Worm (Caenorhabditis elegans) whole organism, L3 larva: Measurements from ENCODE around the gene phat-8.

ENCODE experiments used
- R02D3.7 ChIP-seq: fragments of 150-350 bp; optimal IDR thresholded peaks from 2 replicates; lab custom pipeline; 2014; ENCODE audit warnings: missing biosample characterization, missing genetic modification characterization
- ZK546.5 ChIP-seq: sonication (generic microtip); optimal IDR thresholded peaks from 2 replicates; lab custom pipeline; 2017; ENCODE audit warnings: missing biosample characterization, missing genetic modification characterization
- aly-2 ChIP-seq: fragments of 150-350 bp; optimal IDR thresholded peaks from 2 replicates; lab custom pipeline; 2014; ENCODE audit warnings: missing biosample characterization, missing genetic modification characterization
- ama-1 ChIP-seq: fragments of 150-350 bp; optimal IDR thresholded peaks from 2 replicates; lab custom pipeline; 2018
- ceh-16 ChIP-seq: sonication (generic microtip); optimal IDR thresholded peaks from 2 replicates; lab custom pipeline; 2017; ENCODE audit warnings: missing biosample characterization, missing genetic modification characterization
- ceh-28 ChIP-seq: fragments of 150-350 bp; optimal IDR thresholded peaks from 2 replicates; lab custom pipeline; 2014; ENCODE audit warnings: missing biosample characterization, missing genetic modification reagents, missing genetic modification characterization
- ceh-82 ChIP-seq: fragments of 150-350 bp; optimal IDR thresholded peaks from 2 replicates; lab custom pipeline; 2014; ENCODE audit warnings: missing biosample characterization, missing genetic modification characterization
- ceh-9 ChIP-seq: sonication (generic microtip); optimal IDR thresholded peaks from 2 replicates; lab custom pipeline; 2018; ENCODE audit warnings: missing biosample characterization, missing genetic modification characterization
- daf-12 ChIP-seq: fragments of 150-350 bp; optimal IDR thresholded peaks from 2 replicates; lab custom pipeline; 2014; ENCODE audit warnings: missing biosample characterization, missing genetic modification reagents, missing genetic modification characterization
- egl-27 ChIP-seq: sonication (generic microtip); optimal IDR thresholded peaks from 4 replicates; lab custom pipeline; 2017; ENCODE audit warnings: missing biosample characterization, missing genetic modification reagents, missing genetic modification characterization
- egl-5 ChIP-seq: fragments of 150-350 bp; optimal IDR thresholded peaks from 2 replicates; lab custom pipeline; 2017; ENCODE audit warnings: missing biosample characterization, missing genetic modification reagents, missing genetic modification characterization, inconsistent platforms
- elt-1 ChIP-seq: fragments of 150-350 bp; optimal IDR thresholded peaks from 2 replicates; lab custom pipeline; 2014; ENCODE audit warnings: missing biosample characterization, missing genetic modification characterization
- eor-1 ChIP-seq, 2 experiments: fragments of 150-350 bp; optimal IDR thresholded peaks; 2 replicates each; lab custom pipeline; 2014 to 2018; ENCODE audit warnings: missing biosample characterization in 2 of 2, missing genetic modification characterization in 2 of 2
- fkh-10 ChIP-seq: sonication (generic microtip); optimal IDR thresholded peaks from 2 replicates; lab custom pipeline; 2017; ENCODE audit warnings: missing biosample characterization, missing genetic modification reagents, missing genetic modification characterization
- fkh-2 ChIP-seq: fragments of 150-350 bp; optimal IDR thresholded peaks from 2 replicates; lab custom pipeline; 2014; ENCODE audit warnings: missing biosample characterization, missing genetic modification reagents, missing genetic modification characterization
- fos-1 ChIP-seq: fragments of 150-350 bp; optimal IDR thresholded peaks from 2 replicates; lab custom pipeline; 2014; ENCODE audit warnings: missing biosample characterization, missing genetic modification characterization
- hmg-11 ChIP-seq: sonication (generic microtip); optimal IDR thresholded peaks from 2 replicates; lab custom pipeline; 2016; ENCODE audit warnings: missing genetic modification characterization, missing compliant biosample characterization
- jun-1 ChIP-seq: fragments of 150-350 bp; optimal IDR thresholded peaks from 2 replicates; lab custom pipeline; 2014; ENCODE audit warnings: missing biosample characterization, missing genetic modification reagents, missing genetic modification characterization
- lin-15B ChIP-seq: fragments of 150-350 bp; optimal IDR thresholded peaks from 2 replicates; lab custom pipeline; 2014; ENCODE audit warnings: missing biosample characterization, missing genetic modification characterization
- lsy-12 ChIP-seq: sonication (generic microtip); optimal IDR thresholded peaks from 2 replicates; lab custom pipeline; 2016; ENCODE audit warnings: mild to moderate bottlenecking, missing genetic modification characterization, missing compliant biosample characterization
- mml-1 ChIP-seq: fragments of 150-350 bp; sonication (generic microtip); optimal IDR thresholded peaks from 3 replicates; lab custom pipeline; 2014; ENCODE audit warnings: missing biosample characterization, missing genetic modification characterization
- nfya-1 ChIP-seq: sonication (generic microtip); optimal IDR thresholded peaks from 2 replicates; lab custom pipeline; 2017; ENCODE audit warnings: missing genetic modification characterization, mild to moderate bottlenecking, missing compliant biosample characterization, antibody characterized with exemption, moderate library complexity; ENCODE audit not compliant: insufficient read depth
- nhr-11 ChIP-seq: fragments of 150-350 bp; optimal IDR thresholded peaks from 2 replicates; lab custom pipeline; 2014; ENCODE audit warnings: missing biosample characterization, missing genetic modification characterization
- nhr-23 ChIP-seq: fragments of 150-350 bp; optimal IDR thresholded peaks from 2 replicates; lab custom pipeline; 2014; ENCODE audit warnings: missing biosample characterization, missing genetic modification reagents, missing genetic modification characterization
- nhr-237 ChIP-seq: fragments of 150-350 bp; optimal IDR thresholded peaks from 2 replicates; lab custom pipeline; 2014; ENCODE audit warnings: missing biosample characterization, missing genetic modification characterization
- nhr-25 ChIP-seq: sonication (generic microtip); optimal IDR thresholded peaks from 2 replicates; lab custom pipeline; 2017; ENCODE audit warnings: missing biosample characterization, missing genetic modification characterization
- nhr-28 ChIP-seq: fragments of 150-350 bp; optimal IDR thresholded peaks from 2 replicates; lab custom pipeline; 2014; ENCODE audit warnings: missing biosample characterization, missing genetic modification characterization
- nhr-43 ChIP-seq: sonication (generic microtip); optimal IDR thresholded peaks from 2 replicates; lab custom pipeline; 2016; ENCODE audit warnings: mild to moderate bottlenecking, missing genetic modification characterization, missing compliant biosample characterization; ENCODE audit not compliant: poor library complexity, severe bottlenecking
- nhr-67 ChIP-seq: fragments of 150-350 bp; optimal IDR thresholded peaks from 2 replicates; lab custom pipeline; 2014; ENCODE audit warnings: missing biosample characterization, missing genetic modification characterization
- nhr-76 ChIP-seq: fragments of 150-350 bp; sonication (generic microtip); optimal IDR thresholded peaks from 5 replicates; lab custom pipeline; 2014; ENCODE audit warnings: missing biosample characterization, missing genetic modification characterization
- nhr-77 ChIP-seq: fragments of 150-350 bp; optimal IDR thresholded peaks from 2 replicates; lab custom pipeline; 2014; ENCODE audit warnings: missing biosample characterization, missing genetic modification characterization
- pqm-1 ChIP-seq: fragments of 150-350 bp; optimal IDR thresholded peaks from 2 replicates; lab custom pipeline; 2017; ENCODE audit warnings: missing biosample characterization, missing genetic modification characterization, inconsistent platforms
- sea-2 ChIP-seq: fragments of 150-350 bp; sonication (generic microtip); optimal IDR thresholded peaks from 4 replicates; lab custom pipeline; 2014; ENCODE audit warnings: missing biosample characterization, missing genetic modification reagents, missing genetic modification characterization
- skn-1 ChIP-seq: fragments of 150-350 bp; optimal IDR thresholded peaks from 2 replicates; lab custom pipeline; 2014; ENCODE audit warnings: missing biosample characterization, missing genetic modification characterization
- snpc-4 ChIP-seq: fragments of 150-350 bp; optimal IDR thresholded peaks from 2 replicates; lab custom pipeline; 2014; ENCODE audit warnings: missing biosample characterization, missing genetic modification characterization
- tbx-2 ChIP-seq: sonication (generic microtip); optimal IDR thresholded peaks from 2 replicates; lab custom pipeline; 2016; ENCODE audit warnings: mild to moderate bottlenecking, missing genetic modification characterization, missing compliant biosample characterization
- unc-39 ChIP-seq: sonication (generic microtip); optimal IDR thresholded peaks from 4 replicates; lab custom pipeline; 2017; ENCODE audit warnings: missing biosample characterization, missing genetic modification characterization
- unc-62 ChIP-seq: fragments of 150-350 bp; sonication (generic microtip); optimal IDR thresholded peaks from 4 replicates; lab custom pipeline; 2014; ENCODE audit warnings: missing biosample characterization, missing genetic modification reagents, missing genetic modification characterization
- zag-1 ChIP-seq: fragments of 150-350 bp; optimal IDR thresholded peaks from 2 replicates; lab custom pipeline; 2014; ENCODE audit warnings: missing biosample characterization, missing genetic modification characterization
- ztf-4 ChIP-seq: fragments of 150-350 bp; optimal IDR thresholded peaks from 2 replicates; lab custom pipeline; 2014; ENCODE audit warnings: missing biosample characterization, missing genetic modification characterization

The phat-8 gene

ce11 chrII:12480811-12481210 lies 9.2 kb downstream of the phat-8 start, which contains the start of gene arrd-9:
TSS of gene arrd-9 (minus strand) at chrII:12480911.
- TF ChIP-seq nhr-28 (tag; lab: Kevin White, UChicago): no peak
- no peak for TF ChIP-seq fkh-2 (tag; lab: Kevin White, UChicago)
- no peak for TF ChIP-seq ceh-9 (tag; lab: Kevin White, UChicago)
- TF ChIP-seq ZK546.5 (tag; lab: Kevin White, UChicago): no peak
- TF ChIP-seq fkh-10 (GFP tag; lab: Kevin White, UChicago): no peak
- TF ChIP-seq ceh-16 (tag; lab: Kevin White, UChicago): no peak
- TF ChIP-seq nhr-25 (tag; lab: Kevin White, UChicago): no peak
- no peak for TF ChIP-seq lin-15B (tag; lab: Kevin White, UChicago)
- no peak for TF ChIP-seq jun-1 (tag; lab: Kevin White, UChicago)
- TF ChIP-seq ceh-82 (tag; lab: Kevin White, UChicago): no peak
- TF ChIP-seq ztf-4: no peak
- TF ChIP-seq ama-1 (lab: Kevin White, UChicago): no peak
- no peak for TF ChIP-seq egl-27 (tag; lab: Kevin White, UChicago)
- TF ChIP-seq nhr-23 (tag; lab: Kevin White, UChicago): no peak
- no peak for TF ChIP-seq elt-1 (tag; lab: Kevin White, UChicago)
- TF ChIP-seq fos-1: no peak
- no peak for TF ChIP-seq R02D3.7 (tag; lab: Kevin White, UChicago)
- TF ChIP-seq nhr-43: no peak
- no peak for TF ChIP-seq hmg-11 (tag; lab: Kevin White, UChicago)
- no peak for TF ChIP-seq tbx-2 (tag; lab: Kevin White, UChicago)

- TF ChIP-seq pqm-1 (tag; lab: Kevin White, UChicago): no peak
- no peak for TF ChIP-seq zag-1 (tag; lab: Kevin White, UChicago)
- no peak for TF ChIP-seq jun-1 (tag; lab: Kevin White, UChicago)
- TF ChIP-seq nfya-1 (tag; lab: Kevin White, UChicago): no peak
- TF ChIP-seq snpc-4 (tag; lab: Kevin White, UChicago): no peak
- no peak for TF ChIP-seq unc-62 (GFP tag; lab: Kevin White, UChicago)
- TF ChIP-seq ztf-4: no peak
- no peak for TF ChIP-seq egl-27 (tag; lab: Kevin White, UChicago)
- no peak for TF ChIP-seq hmg-11 (tag; lab: Kevin White, UChicago)
- TF ChIP-seq aly-2 (tag; lab: Kevin White, UChicago): no peak
- TF ChIP-seq, all 47 proteins: peak for 0
These were observed 10.0 kb downstream of the phat-8 start for ce11 chrII:12481645-12482044.

ce11 chrII:12482622-12483021 lies 11.0 kb downstream of the phat-8 start, which contains the start of gene fbxb-102:
TSS of gene fbxb-102 (plus strand) at chrII:12482922.
- TF ChIP-seq pqm-1 (tag; lab: Kevin White, UChicago) (no peak), fos-1 (no peak), nhr-11 (tag; lab: Kevin White, UChicago) (no peak), tbx-2 (tag; lab: Kevin White, UChicago) (no peak), nhr-76 (tag; lab: Kevin White, UChicago) (no peak), ZK546.5 (tag; lab: Kevin White, UChicago) (no peak), nhr-237 (tag; lab: Kevin White, UChicago) (no peak), zag-1 (tag; lab: Kevin White, UChicago) (no peak), egl-5 (tag; lab: Kevin White, UChicago) (no peak), nhr-28 (tag; lab: Kevin White, UChicago) (no peak), ztf-4 (no peak), eor-1 (tag; optimal IDR thresholded peaks at IDR 0.05; lab: Kevin White, UChicago) (no peak)

- TF ChIP-seq ceh-9 (tag; lab: Kevin White, UChicago) (no peak), ceh-28 (no peak), mml-1 (tag; lab: Kevin White, UChicago) (no peak), lsy-12 (no peak), hmg-11 (tag; lab: Kevin White, UChicago) (no peak)
- TF ChIP-seq, all 47 proteins: peak for 0
These were observed 13.5 kb downstream of the phat-8 start, which contains the start of gene F15A4.10 for ce11 chrII:12485060-12485459. TSS of gene F15A4.10 (minus strand) at chrII:12485160.

- TF ChIP-seq skn-1 (tag; lab: Kevin White, UChicago) (no peak), ceh-28 (no peak), nhr-23 (tag; lab: Kevin White, UChicago) (no peak), nhr-77 (tag; lab: Kevin White, UChicago) (no peak), ZK546.5 (tag; lab: Kevin White, UChicago) (no peak), sea-2 (no peak), unc-39 (tag; lab: Kevin White, UChicago) (no peak), tbx-2 (tag; lab: Kevin White, UChicago) (no peak), ceh-9 (tag; lab: Kevin White, UChicago) (no peak), daf-12 (tag; lab: Kevin White, UChicago) (no peak), nhr-67 (tag; lab: Kevin White, UChicago) (no peak), nhr-28 (tag; lab: Kevin White, UChicago) (no peak), aly-2 (tag; lab: Kevin White, UChicago) (no peak), fkh-2 (tag; lab: Kevin White, UChicago) (no peak), R02D3.7 (tag; lab: Kevin White, UChicago) (no peak), nhr-11 (tag; lab: Kevin White, UChicago) (no peak)
- TF ChIP-seq, all 47 proteins: peak for 0
These were observed 17.2 kb downstream of the phat-8 start for ce11 chrII:12488810-12489209.
